Worm (Caenorhabditis elegans): ENCODE results near the gene dap-3.

DNA sequence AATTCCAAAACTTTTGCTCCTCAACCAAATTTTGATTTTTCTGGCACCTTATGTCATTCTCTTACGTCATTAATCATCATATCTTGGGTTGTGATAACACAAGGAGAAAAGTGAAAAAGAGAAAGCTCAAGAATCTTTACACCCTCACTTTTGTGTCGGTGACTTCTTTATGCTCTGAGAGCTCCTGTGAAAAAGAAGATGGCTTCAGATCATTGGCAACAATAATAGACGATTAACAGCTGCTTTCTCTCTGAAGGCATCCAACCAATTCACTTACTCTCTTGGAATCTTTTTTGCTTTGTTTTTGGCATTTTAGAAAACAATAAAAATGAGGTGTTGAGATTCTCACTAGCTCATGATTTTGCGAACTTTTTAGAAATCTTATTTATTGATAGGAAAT is 11.4 kb upstream of the dap-3 start:
- TF ChIP-seq snpc-4 (GFP tag; optimal IDR thresholded peaks at IDR 0.05) = no peak
- no peak for TF ChIP-seq snpc-4 (tag; optimal IDR thresholded peaks at IDR 0.05)
- no peak for TF ChIP-seq him-1 (tag; optimal IDR thresholded peaks at IDR 0.05)
- TF ChIP-seq hmg-20 (GFP tag; IDR thresholded peaks at IDR 0.05) = no peak
- no peak for TF ChIP-seq ztf-18 (tag; optimal IDR thresholded peaks at IDR 0.05)
- TF ChIP-seq Y67H2A.10 (GFP tag; conservative IDR thresholded peaks at IDR 0.05) = no peak
- TF ChIP-seq unc-62 (GFP tag; optimal IDR thresholded peaks at IDR 0.05) = no peak
- TF ChIP-seq unc-130 (GFP tag; optimal IDR thresholded peaks at IDR 0.05) = no peak
- TF ChIP-seq efl-1 (GFP tag; optimal IDR thresholded peaks at IDR 0.05) = no peak
